Worm (Caenorhabditis elegans): ENCODE data around the gene Y41E3.13.

The Y41E3.13 gene

DNA sequence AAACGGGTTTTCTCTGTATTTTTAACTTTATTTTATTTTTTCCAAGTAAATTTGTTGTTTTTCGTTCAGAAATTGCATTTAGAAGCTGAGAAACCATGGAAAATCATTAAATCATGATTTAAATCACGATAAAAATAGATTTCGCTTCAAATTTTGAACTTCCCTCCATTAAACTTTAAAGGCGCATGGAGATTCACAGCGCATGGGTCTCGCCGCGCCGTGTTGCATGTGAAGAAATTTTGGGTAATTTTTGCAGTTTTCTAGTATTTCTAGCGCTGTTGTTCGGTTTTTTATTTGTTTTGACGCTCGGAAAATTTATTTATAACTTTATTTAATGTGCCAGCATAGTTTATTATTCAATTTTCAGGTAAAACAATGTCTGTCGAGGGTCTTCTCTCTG is 21.1 kb upstream of the Y41E3.13 start, which contains the start of gene eef-1B.2 (continued):
- TF ChIP-seq dox-1 (GFP tag; IDR thresholded peaks at IDR 0.05): no peak

DNA sequence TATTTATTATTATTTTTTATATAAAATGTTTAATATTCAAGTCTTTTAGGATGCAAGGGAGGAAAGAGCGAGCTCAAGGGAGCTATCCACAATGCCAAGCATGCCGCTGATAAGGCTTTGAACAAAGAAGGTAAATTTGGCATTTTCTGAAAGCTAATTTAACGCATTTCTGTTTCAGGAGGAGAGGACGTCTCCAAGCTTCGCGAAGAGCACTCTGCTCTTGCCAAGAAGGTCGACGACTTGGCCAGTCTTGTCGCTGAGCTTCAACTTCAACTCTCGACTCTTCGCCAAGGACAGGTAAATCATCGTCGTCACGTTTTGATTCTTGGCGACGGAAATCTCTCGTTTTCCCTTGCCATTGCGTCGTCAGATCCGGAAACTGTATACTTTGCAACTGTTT is 20.6 kb upstream of the Y41E3.13 start:
- TF ChIP-seq attf-6 (GFP tag; IDR thresholded peaks at IDR 0.05) (peak; percentile 51; the same call in 1 of the 2 replicates), mel-28 (tag; optimal IDR thresholded peaks at IDR 0.05; ENCODE audit: borderline replicate concordance) (no peak), madf-3 (GFP tag; IDR thresholded peaks at IDR 0.05) (0 out of 2 replicates have a peak, but pooled peaks have one; percentile 17)

DNA sequence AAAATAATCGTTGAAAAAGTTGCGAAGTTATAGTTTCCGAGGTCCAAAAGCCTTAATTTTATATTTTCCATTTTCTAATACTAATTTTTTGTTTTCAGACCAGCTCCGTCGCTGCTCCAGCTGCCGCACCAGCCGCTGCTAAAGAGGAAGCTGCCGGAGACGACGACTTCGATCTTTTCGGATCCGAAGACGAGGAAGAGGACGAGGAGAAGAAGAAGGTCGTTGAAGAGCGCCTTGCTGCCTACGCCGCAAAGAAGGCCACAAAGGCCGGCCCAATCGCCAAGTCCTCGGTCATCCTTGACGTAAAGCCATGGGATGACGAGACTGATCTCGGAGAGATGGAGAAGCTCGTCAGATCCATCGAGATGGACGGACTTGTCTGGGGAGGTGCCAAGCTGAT is 19.3 kb upstream of the Y41E3.13 start:
- TF ChIP-seq unc-62 (GFP tag; optimal IDR thresholded peaks at IDR 0.05): no peak
- no peak for TF ChIP-seq sptf-2 (GFP tag; optimal IDR thresholded peaks at IDR 0.05)
- no peak for TF ChIP-seq ztf-3 (GFP tag; optimal IDR thresholded peaks at IDR 0.05)
- TF ChIP-seq ceh-27 (GFP tag; optimal IDR thresholded peaks at IDR 0.05): no peak
- TF ChIP-seq chd-7 (tag; optimal IDR thresholded peaks at IDR 0.05): peak; percentile 22
- TF ChIP-seq C06A6.2 (GFP tag; conservative IDR thresholded peaks at IDR 0.05): no peak
- peak; percentile 76 for TF ChIP-seq egrh-3 (GFP tag; IDR thresholded peaks at IDR 0.05)
- peak; percentile 34; the same call in 1 of the 2 replicates for TF ChIP-seq mcd-1 (GFP tag; IDR thresholded peaks at IDR 0.05)
- TF ChIP-seq rpc-1 (optimal IDR thresholded peaks at IDR 0.05): no peak
- no peak for TF ChIP-seq rpc-1 (tag; optimal IDR thresholded peaks at IDR 0.05)
- peak; percentile 10 for TF ChIP-seq snpc-3.4 (tag; optimal IDR thresholded peaks at IDR 0.05)
- TF ChIP-seq zfh-2 (GFP tag; conservative IDR thresholded peaks at IDR 0.05): peak; percentile 86
- TF ChIP-seq nhr-27 (tag; optimal IDR thresholded peaks at IDR 0.05): no peak
- peak; percentile 66; the same call in 1 of the 2 replicates for TF ChIP-seq cebp-2 (GFP tag; IDR thresholded peaks at IDR 0.05)
- TF ChIP-seq lsl-1 (GFP tag; optimal IDR thresholded peaks at IDR 0.05): no peak
- TF ChIP-seq lin-26 (GFP tag; IDR thresholded peaks at IDR 0.05): peak; percentile 62; the same call in 1 of the 2 replicates
- TF ChIP-seq ekl-4 (GFP tag; IDR thresholded peaks at IDR 0.05): peak; percentile 68; the same call in 1 of the 2 replicates
- 0 out of 2 replicates have a peak, but pooled peaks have one; percentile 9 for TF ChIP-seq pbrm-1 (GFP tag; IDR thresholded peaks at IDR 0.05)
- TF ChIP-seq snpc-4 (GFP tag; optimal IDR thresholded peaks at IDR 0.05): peak; percentile 4
- peak in 2 of 4 experiments; percentile 4 to 42 for TF ChIP-seq snpc-4 (tag; optimal IDR thresholded peaks at IDR 0.05)
- peak; percentile 82 for TF ChIP-seq attf-6 (GFP tag; IDR thresholded peaks at IDR 0.05)
- TF ChIP-seq hsf-1 (GFP tag; IDR thresholded peaks at IDR 0.05): 0 out of 2 replicates have a peak, but pooled peaks have one; percentile 26
- no peak for TF ChIP-seq tbp1 (GFP tag; optimal IDR thresholded peaks at IDR 0.05)
- TF ChIP-seq lin-54 (GFP tag; optimal IDR thresholded peaks at IDR 0.05): peak; percentile 1
- TF ChIP-seq nhr-120 (GFP tag; IDR thresholded peaks at IDR 0.05): 0 out of 2 replicates have a peak, but pooled peaks have one; percentile 13
- TF ChIP-seq madf-3 (GFP tag; IDR thresholded peaks at IDR 0.05): no peak
- no peak for TF ChIP-seq ztf-18 (tag; optimal IDR thresholded peaks at IDR 0.05)
- peak; percentile 17 for TF ChIP-seq fkh-3 (tag; optimal IDR thresholded peaks at IDR 0.05)
- TF ChIP-seq bed-1 (GFP tag; IDR thresholded peaks at IDR 0.05): no peak
- 0 out of 2 replicates have a peak, but pooled peaks have one; percentile 8 for TF ChIP-seq Y56A3A.18 (GFP tag; IDR thresholded peaks at IDR 0.05)
- TF ChIP-seq athp-1 (tag; optimal IDR thresholded peaks at IDR 0.05): no peak

DNA sequence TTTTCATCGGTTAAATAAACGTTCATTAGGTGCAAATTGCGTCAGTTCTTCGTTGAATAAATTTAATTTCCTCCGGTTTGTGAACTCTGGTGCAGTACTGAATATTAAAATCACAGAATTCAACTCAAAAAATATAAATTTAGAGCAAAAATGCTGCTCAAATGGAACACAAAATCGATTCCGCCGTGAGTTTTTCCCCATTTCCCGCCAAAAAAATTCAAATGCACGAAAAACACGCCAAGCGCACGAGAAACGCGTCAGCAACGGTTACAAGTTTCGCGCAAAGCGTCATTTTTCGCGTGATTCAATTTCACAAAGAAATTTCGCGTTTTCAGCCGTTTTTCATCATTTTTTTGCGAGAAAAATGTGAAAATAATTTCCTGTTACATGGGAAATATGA is 18.6 kb upstream of the Y41E3.13 start, which contains the start of gene hrpu-1:
TSS of gene hrpu-1 (plus strand) at position 140 of the 400 bp plus-strand sequence.
- no peak for TF ChIP-seq C06A6.2 (GFP tag; conservative IDR thresholded peaks at IDR 0.05)
- no peak for TF ChIP-seq B0035.1 (tag; optimal IDR thresholded peaks at IDR 0.05)
- TF ChIP-seq madf-8 (GFP tag; conservative IDR thresholded peaks at IDR 0.05): peak; percentile 42
- no peak for TF ChIP-seq ceh-40 (GFP tag; IDR thresholded peaks at IDR 0.05)
- peak; percentile 56 for TF ChIP-seq hmg-1.2 (GFP tag; IDR thresholded peaks at IDR 0.05)
- no peak for TF ChIP-seq egl-18 (GFP tag; IDR thresholded peaks at IDR 0.05)
- TF ChIP-seq unc-62 (GFP tag; optimal IDR thresholded peaks at IDR 0.05): no peak
- TF ChIP-seq attf-3 (GFP tag; conservative IDR thresholded peaks at IDR 0.05): peak; percentile 71; the same call in 1 of the 2 replicates
- 0 out of 2 replicates have a peak, but pooled peaks have one; percentile 19 for TF ChIP-seq C17E4.6 (GFP tag; IDR thresholded peaks at IDR 0.05)
- peak; percentile 82 for TF ChIP-seq F33H1.4 (GFP tag; IDR thresholded peaks at IDR 0.05)
- peak; percentile 74 for TF ChIP-seq lin-26 (GFP tag; IDR thresholded peaks at IDR 0.05)
- no peak for TF ChIP-seq let-526 (GFP tag; IDR thresholded peaks at IDR 0.05)
- peak; percentile 62 for TF ChIP-seq ZK185.1 (tag; optimal IDR thresholded peaks at IDR 0.05; ENCODE audit: poor library complexity, severe bottlenecking)
- peak; percentile 20 for TF ChIP-seq ztf-26 (tag; optimal IDR thresholded peaks at IDR 0.05)
- TF ChIP-seq unc-130 (GFP tag; optimal IDR thresholded peaks at IDR 0.05): peak; percentile 67
- no peak; the same call in 1 of the 2 replicates for TF ChIP-seq B0019.2 (GFP tag; conservative IDR thresholded peaks at IDR 0.05)
